Worm (Caenorhabditis elegans) whole organism, late embryonic: Measurements from ENCODE around the gene C14F11.7.

Experiments
- F13H6.1 ChIP-seq: sonication (generic microtip); optimal IDR thresholded peaks from 2 replicates; lab custom pipeline; 2016; ENCODE audit warnings: missing genetic modification characterization, missing compliant biosample characterization
- K02D7.2 ChIP-seq: sonication (generic microtip); optimal IDR thresholded peaks from 2 replicates; lab custom pipeline; 2017; ENCODE audit warnings: mild to moderate bottlenecking, missing genetic modification characterization, missing compliant biosample characterization
- T23F11.4 ChIP-seq: fragments of 200-800 bp; sonication (Bioruptor generic); optimal IDR thresholded peaks from 2 replicates; lab custom pipeline; 2018; ENCODE audit warnings: mild to moderate bottlenecking, missing genetic modification characterization, missing compliant biosample characterization
- Y22D7AL.16 ChIP-seq: sonication (generic microtip); optimal IDR thresholded peaks from 2 replicates; lab custom pipeline; 2016; ENCODE audit warnings: missing genetic modification characterization, missing compliant biosample characterization
- ceh-14 ChIP-seq: sonication (generic microtip); optimal IDR thresholded peaks from 2 replicates; lab custom pipeline; 2016; ENCODE audit warnings: missing genotype, missing genetic modification characterization, missing compliant biosample characterization
- ceh-18 ChIP-seq: sonication (generic microtip); optimal IDR thresholded peaks from 2 replicates; lab custom pipeline; 2016; ENCODE audit warnings: missing genetic modification characterization, missing compliant biosample characterization
- ceh-19 ChIP-seq: fragments of 200-800 bp; sonication (Bioruptor generic); optimal IDR thresholded peaks from 2 replicates; lab custom pipeline; 2018; ENCODE audit warnings: mild to moderate bottlenecking, missing genetic modification characterization, missing compliant biosample characterization
- ceh-2 ChIP-seq: sonication (generic microtip); optimal IDR thresholded peaks from 2 replicates; lab custom pipeline; 2016; ENCODE audit warnings: missing genotype, missing genetic modification characterization, missing compliant biosample characterization
- ceh-24 ChIP-seq: sonication (generic microtip); optimal IDR thresholded peaks from 2 replicates; lab custom pipeline; 2016; ENCODE audit warnings: mild to moderate bottlenecking, missing genetic modification characterization, missing compliant biosample characterization
- ceh-31 ChIP-seq: sonication (generic microtip); optimal IDR thresholded peaks from 2 replicates; lab custom pipeline; 2016; ENCODE audit warnings: missing genetic modification characterization, missing compliant biosample characterization
- ceh-34 ChIP-seq: sonication (generic microtip); optimal IDR thresholded peaks from 2 replicates; lab custom pipeline; 2016; ENCODE audit warnings: mild to moderate bottlenecking, missing genetic modification characterization, missing compliant biosample characterization
- ceh-45 ChIP-seq: fragments of 200-800 bp; sonication (Bioruptor generic); IDR thresholded peaks from 2 replicates; pipeline ENCODE4 v1.3.6; 2022; ENCODE audit warnings: missing genetic modification reagents, missing genetic modification characterization, missing compliant biosample characterization
- ceh-48 ChIP-seq: sonication (generic microtip); optimal IDR thresholded peaks from 2 replicates; lab custom pipeline; 2016; ENCODE audit warnings: missing genetic modification characterization, inconsistent platforms, missing compliant biosample characterization
- ceh-9 ChIP-seq: sonication (generic microtip); optimal IDR thresholded peaks from 2 replicates; lab custom pipeline; 2016; ENCODE audit warnings: mild to moderate bottlenecking, missing genetic modification characterization, inconsistent platforms, missing compliant biosample characterization
- che-1 ChIP-seq: sonication (generic microtip); optimal IDR thresholded peaks from 2 replicates; lab custom pipeline; 2016; ENCODE audit warnings: mild to moderate bottlenecking, missing genetic modification characterization, missing compliant biosample characterization
- dmd-4 ChIP-seq: sonication (generic microtip); optimal IDR thresholded peaks from 2 replicates; lab custom pipeline; 2016; ENCODE audit warnings: borderline replicate concordance, missing genetic modification characterization, missing compliant biosample characterization
- elt-2 ChIP-seq: sonication (generic microtip); optimal IDR thresholded peaks from 2 replicates; lab custom pipeline; 2016; ENCODE audit warnings: missing genetic modification reagents, missing genetic modification characterization, missing compliant biosample characterization
- ets-4 ChIP-seq: sonication (generic microtip); optimal IDR thresholded peaks from 2 replicates; lab custom pipeline; 2016; ENCODE audit warnings: missing genetic modification characterization, missing compliant biosample characterization
- fax-1 ChIP-seq: sonication (generic microtip); optimal IDR thresholded peaks from 2 replicates; lab custom pipeline; 2016; ENCODE audit warnings: missing genotype, missing genetic modification characterization, missing compliant biosample characterization
- fkh-10 ChIP-seq: fragments of 150-350 bp; optimal IDR thresholded peaks from 2 replicates; lab custom pipeline; 2014; ENCODE audit warnings: missing biosample characterization, missing genetic modification reagents, missing genetic modification characterization
- fkh-6 ChIP-seq: sonication (generic microtip); optimal IDR thresholded peaks from 2 replicates; lab custom pipeline; 2016; ENCODE audit warnings: missing genetic modification characterization, missing compliant biosample characterization
- lim-6 ChIP-seq: sonication (generic microtip); optimal IDR thresholded peaks from 2 replicates; lab custom pipeline; 2016; ENCODE audit warnings: missing genetic modification characterization, missing compliant biosample characterization
- lin-11 ChIP-seq: fragments of 200-800 bp; sonication (Bioruptor generic); optimal IDR thresholded peaks from 2 replicates; lab custom pipeline; 2018; ENCODE audit warnings: mild to moderate bottlenecking, missing genetic modification characterization, missing compliant biosample characterization
- madf-2 ChIP-seq: sonication (generic microtip); optimal IDR thresholded peaks from 2 replicates; lab custom pipeline; 2017; ENCODE audit warnings: missing genetic modification characterization, missing compliant biosample characterization
- nhr-11 ChIP-seq: fragments of 150-350 bp; optimal IDR thresholded peaks from 2 replicates; lab custom pipeline; 2014; ENCODE audit warnings: missing biosample characterization, missing genetic modification characterization
- pag-3 ChIP-seq: sonication (generic microtip); optimal IDR thresholded peaks from 2 replicates; lab custom pipeline; 2016; ENCODE audit warnings: missing compliant biosample characterization, missing genetic modification characterization, borderline replicate concordance
- pax-1 ChIP-seq: fragments of 150-350 bp; optimal IDR thresholded peaks from 2 replicates; lab custom pipeline; 2014; ENCODE audit warnings: missing biosample characterization, missing genetic modification characterization
- ref-2 ChIP-seq: sonication (generic microtip); optimal IDR thresholded peaks from 2 replicates; lab custom pipeline; 2016; ENCODE audit warnings: missing genetic modification characterization, missing compliant biosample characterization
- syd-9 ChIP-seq: sonication (generic microtip); optimal IDR thresholded peaks from 2 replicates; lab custom pipeline; 2016; ENCODE audit warnings: mild to moderate bottlenecking, missing genetic modification characterization, moderate library complexity, missing compliant biosample characterization
- ttx-3 ChIP-seq: sonication (generic microtip); optimal IDR thresholded peaks from 2 replicates; lab custom pipeline; 2016; ENCODE audit warnings: missing genetic modification reagents, missing genetic modification characterization, missing compliant biosample characterization
- unc-3 ChIP-seq, 2 experiments: fragments of 200-800 bp in 1 of 2; sonication (Bioruptor generic) in 1 of 2; sonication (generic microtip) in 1 of 2; conservative IDR thresholded peaks in 1 of 2; optimal IDR thresholded peaks in 1 of 2; 2 replicates each; pipeline versions ENCODE4 v1.3.6 to Lab custom; 2016 to 2022; ENCODE audit warnings: missing compliant biosample characterization in 2 of 2, missing genetic modification characterization in 2 of 2, missing genetic modification reagents in 1 of 2
- unc-86 ChIP-seq: sonication (generic microtip); optimal IDR thresholded peaks from 2 replicates; lab custom pipeline; 2016; ENCODE audit warnings: missing genetic modification characterization, missing compliant biosample characterization
- ztf-16 ChIP-seq: sonication (generic microtip); optimal IDR thresholded peaks from 2 replicates; lab custom pipeline; 2017; ENCODE audit warnings: missing genetic modification characterization, missing compliant biosample characterization

Gene C14F11.7

ce11 chrX:6253899-6254670 is 45.7 kb upstream of the C14F11.7 start (continued):
- TF ChIP-seq madf-2 (no peak), unc-3 (GFP tag; conservative IDR thresholded peaks at IDR 0.05; lab: Robert Waterston, UW) (no peak), unc-3 (tag; optimal IDR thresholded peaks at IDR 0.05; lab: Kevin White, UChicago) (no peak), ceh-31 (no peak), ceh-19 (GFP tag; lab: Kevin White, UChicago) (peak; percentile 19), fkh-10 (no peak), che-1 (tag; lab: Kevin White, UChicago) (no peak), syd-9 (no peak), nhr-11 (tag; lab: Kevin White, UChicago) (no peak), ceh-48 (tag; lab: Kevin White, UChicago) (no peak), ceh-2 (tag; lab: Kevin White, UChicago) (no peak), lim-6 (tag; lab: Kevin White, UChicago) (no peak), lin-11 (tag; lab: Kevin White, UChicago) (no peak), Y22D7AL.16 (no peak), ceh-45 (GFP tag; lab: Robert Waterston, UW) (no peak), ets-4 (tag; lab: Kevin White, UChicago) (no peak), T23F11.4 (GFP tag; lab: Kevin White, UChicago) (no peak)

- no peak for TF ChIP-seq ceh-24 (tag; lab: Kevin White, UChicago)
- TF ChIP-seq lin-11 (tag; lab: Kevin White, UChicago): no peak
- no peak for TF ChIP-seq ceh-34 (tag; lab: Kevin White, UChicago)
Measured at ce11 chrX:6253566-6253898, 45.2 kb upstream of the C14F11.7 start.

DNA sequence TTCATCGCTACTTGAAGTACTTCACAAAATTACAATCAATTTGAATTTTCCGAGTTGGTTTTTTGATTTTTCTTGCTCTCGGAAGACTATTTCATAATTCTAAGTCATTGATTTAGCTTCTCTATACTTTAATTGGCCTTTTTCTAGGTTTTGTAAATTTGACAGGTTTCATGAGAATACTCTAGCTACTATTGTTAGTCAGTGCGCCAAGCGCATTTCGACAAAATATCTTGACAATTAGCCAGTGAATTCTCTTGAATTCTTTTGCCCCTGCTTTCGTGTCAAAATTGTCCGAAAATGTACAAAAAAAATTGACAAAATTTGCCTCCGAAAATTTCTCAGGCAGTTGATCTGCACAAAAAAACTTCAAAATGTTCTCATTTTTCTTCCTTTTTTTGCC is 44.8 kb upstream of the C14F11.7 start:
- TF ChIP-seq unc-3 (GFP tag; conservative IDR thresholded peaks at IDR 0.05; lab: Robert Waterston, UW): no peak
- no peak for TF ChIP-seq unc-3 (tag; optimal IDR thresholded peaks at IDR 0.05; lab: Kevin White, UChicago)
- TF ChIP-seq K02D7.2 (tag; lab: Kevin White, UChicago): no peak
- TF ChIP-seq ceh-45 (GFP tag; lab: Robert Waterston, UW): no peak
- TF ChIP-seq ref-2 (tag; lab: Kevin White, UChicago): no peak
- no peak for TF ChIP-seq Y22D7AL.16
- no peak for TF ChIP-seq pax-1 (tag; lab: Kevin White, UChicago)
- no peak for TF ChIP-seq lin-11 (tag; lab: Kevin White, UChicago)
- TF ChIP-seq, all 69 proteins: peak for 0

DNA sequence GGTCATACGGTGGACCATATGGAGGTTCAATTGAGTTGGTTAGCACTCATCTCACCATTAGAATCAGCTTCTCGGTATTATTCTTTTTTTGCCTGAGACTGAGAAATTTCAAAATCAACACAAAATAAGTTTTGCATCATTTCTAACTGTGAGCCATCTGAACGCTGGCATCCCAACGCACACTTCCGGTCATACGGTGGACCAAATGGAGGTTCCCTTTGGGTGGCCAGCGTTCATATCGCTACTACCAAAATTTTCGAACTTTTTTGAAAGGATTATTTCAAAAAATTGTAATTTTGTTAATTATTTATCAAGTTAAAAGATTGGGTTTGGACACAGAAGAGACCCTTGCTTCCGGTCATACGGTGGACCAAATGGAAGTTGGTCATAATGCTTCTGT is 44.4 kb upstream of the C14F11.7 start:
- TF ChIP-seq pax-1 (tag; lab: Kevin White, UChicago): no peak
- no peak for TF ChIP-seq unc-86 (tag; lab: Kevin White, UChicago)
- TF ChIP-seq dmd-4 (tag; lab: Kevin White, UChicago): no peak
- no peak for TF ChIP-seq ztf-16
- TF ChIP-seq ceh-45 (GFP tag; lab: Robert Waterston, UW): no peak
- TF ChIP-seq pag-3 (tag; lab: Kevin White, UChicago): no peak
- TF ChIP-seq fkh-6: no peak
- no peak for TF ChIP-seq elt-2 (tag; lab: Kevin White, UChicago)
- no peak for TF ChIP-seq ceh-19 (GFP tag; lab: Kevin White, UChicago)
- TF ChIP-seq fax-1: no peak
- no peak for TF ChIP-seq ceh-14 (tag; lab: Kevin White, UChicago)
- no peak for TF ChIP-seq T23F11.4 (GFP tag; lab: Kevin White, UChicago)
- no peak for TF ChIP-seq ceh-18
- TF ChIP-seq ceh-2 (tag; lab: Kevin White, UChicago): no peak
- no peak for TF ChIP-seq lin-11 (tag; lab: Kevin White, UChicago)
- no peak for TF ChIP-seq ceh-9
- TF ChIP-seq F13H6.1 (tag; lab: Kevin White, UChicago): no peak
- TF ChIP-seq ttx-3: no peak
